Fruit fly (Drosophila melanogaster): ENCODE measurements around the gene CG4935.

CG4935 gene

DNA sequence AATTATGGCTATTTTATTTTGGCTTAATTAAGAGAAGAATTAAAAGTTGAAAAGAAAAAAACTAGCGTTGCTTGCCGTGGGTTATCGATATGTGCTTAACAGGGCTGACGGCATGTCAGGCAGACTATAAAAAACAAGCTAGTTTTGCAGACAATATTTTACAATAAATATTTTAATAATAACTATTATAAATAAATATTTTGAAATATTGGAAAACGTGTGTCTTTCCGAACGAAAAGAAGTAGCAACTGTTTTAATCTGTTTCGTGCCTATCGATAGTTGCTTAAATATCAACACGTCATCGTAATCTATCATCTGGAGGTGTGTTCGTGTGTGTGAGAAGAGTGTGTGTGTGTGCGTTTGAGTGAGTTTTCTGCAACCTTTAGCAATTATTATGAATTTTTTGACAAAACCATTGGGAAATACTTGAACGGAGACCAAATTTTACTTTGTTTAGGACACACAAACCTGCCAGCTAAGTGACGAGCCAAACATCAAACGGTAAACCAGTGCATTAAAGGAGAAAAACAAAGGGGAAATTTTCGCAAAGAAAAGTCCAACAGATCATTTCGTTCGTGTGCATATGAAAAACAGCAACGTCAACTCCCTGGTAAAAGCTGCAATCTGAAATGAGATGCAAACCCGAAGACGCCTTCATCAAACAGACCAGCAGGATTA, 45.2 kb downstream of the CG4935 start, which contains the start of the genes CG5861 and Syx5 (continued):
- peak; percentile 63 for TF ChIP-seq CG2120 (GFP tag; optimal IDR thresholded peaks at IDR 0.05)
- no peak for TF ChIP-seq Myb (GFP tag; optimal IDR thresholded peaks at IDR 0.05)
- no peak for TF ChIP-seq CG18599 (GFP tag; optimal IDR thresholded peaks at IDR 0.05)
- no peak for TF ChIP-seq CG9876 (GFP tag; optimal IDR thresholded peaks at IDR 0.05)
- TF ChIP-seq HmgZ (tag; optimal IDR thresholded peaks at IDR 0.05) = peak; percentile 86
- TF ChIP-seq chif (GFP tag; optimal IDR thresholded peaks at IDR 0.05) = no peak
- peak; percentile 82 for TF ChIP-seq CG12391 (tag; optimal IDR thresholded peaks at IDR 0.05)
- no peak for TF ChIP-seq CG3838 (GFP tag; optimal IDR thresholded peaks at IDR 0.05)
- TF ChIP-seq CG4424 (GFP tag; optimal IDR thresholded peaks at IDR 0.05) = peak; percentile 53
- TF ChIP-seq pho (GFP tag; optimal IDR thresholded peaks at IDR 0.05) = no peak
- no peak for TF ChIP-seq gcm2 (GFP tag; optimal IDR thresholded peaks at IDR 0.05)
- no peak for TF ChIP-seq CG8765 (GFP tag; IDR thresholded peaks at IDR 0.05)
- peak; percentile 65 for TF ChIP-seq Meics (GFP tag; optimal IDR thresholded peaks at IDR 0.05)
- peak; percentile 98 for TF ChIP-seq Dll (GFP tag; IDR thresholded peaks at IDR 0.05; ENCODE audit: partially characterized antibody)
- no peak for TF ChIP-seq Doc2 (GFP tag; IDR thresholded peaks at IDR 0.05)
- no peak for TF ChIP-seq Atf3 (GFP tag; optimal IDR thresholded peaks at IDR 0.05)
- no peak for TF ChIP-seq B-H1 (GFP tag; IDR thresholded peaks at IDR 0.05)
- TF ChIP-seq esg (GFP tag; conservative IDR thresholded peaks at IDR 0.05) = peak; percentile 44; the same call in 1 of the 2 replicates
- no peak for TF ChIP-seq Elba2 (GFP tag; optimal IDR thresholded peaks at IDR 0.05)
- TF ChIP-seq CG16815 (GFP tag; optimal IDR thresholded peaks at IDR 0.05) = no peak
- peak; percentile 52; the same call in 1 of the 2 replicates for TF ChIP-seq ranshi (GFP tag; IDR thresholded peaks at IDR 0.05)
- TF ChIP-seq B-H2 (GFP tag; optimal IDR thresholded peaks at IDR 0.05) = peak; percentile 76
- no peak for TF ChIP-seq CG1602 (GFP tag; optimal IDR thresholded peaks at IDR 0.05)
- TF ChIP-seq slp2 (GFP tag; optimal IDR thresholded peaks at IDR 0.05) = no peak
- peak; percentile 32 for TF ChIP-seq Chrac-16 (GFP tag; optimal IDR thresholded peaks at IDR 0.05)
- no peak for TF ChIP-seq fu2 (GFP tag; optimal IDR thresholded peaks at IDR 0.05)
- no peak for TF ChIP-seq croc (GFP tag; conservative IDR thresholded peaks at IDR 0.05)
- peak; percentile 28 for TF ChIP-seq zfh2 (GFP tag; optimal IDR thresholded peaks at IDR 0.05)
- TF ChIP-seq mld (GFP tag; IDR thresholded peaks at IDR 0.05; ENCODE audit: partially characterized antibody) = peak; percentile 71; the same call in 2 of the 3 replicates
- no peak for TF ChIP-seq wek (GFP tag; optimal IDR thresholded peaks at IDR 0.05)
- no peak for TF ChIP-seq maf-S (GFP tag; optimal IDR thresholded peaks at IDR 0.05)
- TF ChIP-seq kay (GFP tag; optimal IDR thresholded peaks at IDR 0.05) = peak; percentile 23
- TF ChIP-seq lilli (GFP tag; optimal IDR thresholded peaks at IDR 0.05) = peak; percentile 57
- TF ChIP-seq zfh1 (GFP tag; IDR thresholded peaks at IDR 0.05) = peak; percentile 67; the same call in 1 of the 3 replicates
- peak; percentile 24 for TF ChIP-seq CG12155 (GFP tag; optimal IDR thresholded peaks at IDR 0.05)
- TF ChIP-seq CG10565 (GFP tag; optimal IDR thresholded peaks at IDR 0.05) = no peak
- no peak for TF ChIP-seq CG11560 (tag; IDR thresholded peaks at IDR 0.05)
- no peak for TF ChIP-seq Hr39 (optimal IDR thresholded peaks at IDR 0.05)
- no peak for TF ChIP-seq hth (optimal IDR thresholded peaks at IDR 0.05)
- TF ChIP-seq luna (GFP tag; optimal IDR thresholded peaks at IDR 0.05) = no peak
- no peak for TF ChIP-seq Hmr (GFP tag; optimal IDR thresholded peaks at IDR 0.05)
- no peak for TF ChIP-seq CG6683 (GFP tag; optimal IDR thresholded peaks at IDR 0.05)
- TF ChIP-seq CG6175 (GFP tag; IDR thresholded peaks at IDR 0.05) = no peak
